Worm (Caenorhabditis elegans) whole organism, L1 larva: Measurements from ENCODE around the gene sru-29.
A peak's percentile ranks its signal among the peaks of the same experiment; 100 is the strongest.

Source experiments
- C04F5.9 ChIP-seq: sonication (generic microtip); optimal IDR thresholded peaks from 2 replicates; lab custom pipeline; 2016; ENCODE audit warnings: missing genetic modification characterization, missing compliant biosample characterization
- C34B4.2 ChIP-seq: sonication (generic microtip); optimal IDR thresholded peaks from 2 replicates; lab custom pipeline; 2017; ENCODE audit warnings: mild to moderate bottlenecking, missing genetic modification characterization, missing compliant biosample characterization
- F16B12.6 ChIP-seq: fragments of 150-350 bp; optimal IDR thresholded peaks from 2 replicates; lab custom pipeline; 2014; ENCODE audit warnings: missing biosample characterization, missing genetic modification characterization
- Y116A8C.19 ChIP-seq: sonication (generic microtip); optimal IDR thresholded peaks from 2 replicates; lab custom pipeline; 2016; ENCODE audit warnings: missing compliant biosample characterization, missing genetic modification characterization, borderline replicate concordance
- alr-1 ChIP-seq: fragments of 200-800 bp; sonication (Bioruptor generic); optimal IDR thresholded peaks from 2 replicates; lab custom pipeline; 2018; ENCODE audit warnings: borderline replicate concordance, mild to moderate bottlenecking, missing genetic modification characterization, missing compliant biosample characterization
- aly-2 ChIP-seq: fragments of 150-350 bp; optimal IDR thresholded peaks from 2 replicates; lab custom pipeline; 2014; ENCODE audit warnings: missing biosample characterization, missing genetic modification characterization
- blmp-1 ChIP-seq: fragments of 150-350 bp; optimal IDR thresholded peaks from 2 replicates; lab custom pipeline; 2014; ENCODE audit warnings: missing biosample characterization, missing genetic modification characterization
- ceh-63 ChIP-seq: fragments of 200-800 bp; sonication (Bioruptor generic); optimal IDR thresholded peaks from 2 replicates; lab custom pipeline; 2018; ENCODE audit warnings: mild to moderate bottlenecking, missing genetic modification characterization, missing compliant biosample characterization
- ceh-82 ChIP-seq, 3 experiments: fragments of 150-350 bp in 1 of 3; sonication (generic microtip) in 2 of 3; optimal IDR thresholded peaks; 2 replicates each; lab custom pipeline; 2014 to 2017; ENCODE audit warnings: missing biosample characterization in 3 of 3, missing genetic modification characterization in 3 of 3
- ceh-88 ChIP-seq: fragments of 200-800 bp; sonication (Bioruptor generic); IDR thresholded peaks from 2 replicates; pipeline ENCODE4 v1.3.6; 2022; ENCODE audit warnings: missing genetic modification characterization, missing compliant biosample characterization
- ceh-90 ChIP-seq: sonication (generic microtip); optimal IDR thresholded peaks from 2 replicates; lab custom pipeline; 2016; ENCODE audit warnings: missing genetic modification characterization, missing compliant biosample characterization
- ces-1 ChIP-seq: fragments of 150-350 bp; optimal IDR thresholded peaks from 2 replicates; lab custom pipeline; 2014; ENCODE audit warnings: missing biosample characterization, missing genetic modification reagents, missing genetic modification characterization
- efl-1 ChIP-seq, 4 experiments: fragments of 150-350 bp; optimal IDR thresholded peaks in 3 of 4; peaks in 1 of 4; 1 replicate in 1 of 4; 2 replicates in 3 of 4; lab custom pipeline; 2014; ENCODE audit warnings: missing biosample characterization in 2 of 4, missing genetic modification characterization in 2 of 4, missing genetic modification reagents in 2 of 4
- elt-3 ChIP-seq, 6 experiments: fragments of 150-350 bp in 1 of 6; sonication (generic microtip); optimal IDR thresholded peaks; 2 replicates each; lab custom pipeline; 2017 to 2018; ENCODE audit warnings: missing biosample characterization in 6 of 6, missing genetic modification characterization in 6 of 6, inconsistent platforms in 1 of 6
- fkh-4 ChIP-seq: sonication (generic microtip); optimal IDR thresholded peaks from 2 replicates; lab custom pipeline; 2016; ENCODE audit warnings: missing compliant biosample characterization, missing genetic modification characterization, borderline replicate concordance
- fkh-8 ChIP-seq: sonication (generic microtip); optimal IDR thresholded peaks from 2 replicates; lab custom pipeline; 2016; ENCODE audit warnings: mild to moderate bottlenecking, missing genetic modification characterization, missing compliant biosample characterization
- grh-1 ChIP-seq: fragments of 200-800 bp; sonication (Bioruptor generic); IDR thresholded peaks from 2 replicates; pipeline ENCODE4 v1.3.6; 2022; ENCODE audit warnings: missing genetic modification reagents, missing genetic modification characterization, missing compliant biosample characterization
- hlh-4 ChIP-seq: sonication (generic microtip); optimal IDR thresholded peaks from 2 replicates; lab custom pipeline; 2016; ENCODE audit warnings: mild to moderate bottlenecking, missing genetic modification characterization, missing compliant biosample characterization
- irx-1 ChIP-seq: sonication (generic microtip); optimal IDR thresholded peaks from 2 replicates; lab custom pipeline; 2016; ENCODE audit warnings: missing genetic modification characterization, missing compliant biosample characterization
- jun-1 ChIP-seq: fragments of 150-350 bp; optimal IDR thresholded peaks from 2 replicates; lab custom pipeline; 2014; ENCODE audit warnings: missing biosample characterization, missing genetic modification reagents, missing genetic modification characterization
- lin-15B ChIP-seq: fragments of 150-350 bp; sonication (generic microtip); optimal IDR thresholded peaks from 3 replicates; lab custom pipeline; 2014; ENCODE audit warnings: missing biosample characterization, missing genetic modification characterization
- lsy-2 ChIP-seq, 2 experiments: fragments of 150-350 bp; optimal IDR thresholded peaks; 2 replicates each; lab custom pipeline; 2014; ENCODE audit warnings: missing biosample characterization in 2 of 2, missing genetic modification characterization in 2 of 2
- mdl-1 ChIP-seq, 2 experiments: fragments of 150-350 bp; optimal IDR thresholded peaks; 2 replicates each; lab custom pipeline; 2014 to 2017; ENCODE audit warnings: missing biosample characterization in 2 of 2, missing genetic modification characterization in 2 of 2, inconsistent platforms in 1 of 2
- nhr-19 ChIP-seq: fragments of 200-800 bp; sonication (Bioruptor generic); conservative IDR thresholded peaks from 2 replicates; pipeline ENCODE4 v1.3.6; 2022; ENCODE audit warnings: missing genetic modification characterization, missing compliant biosample characterization
- nhr-28 ChIP-seq: fragments of 150-350 bp; optimal IDR thresholded peaks from 2 replicates; lab custom pipeline; 2014; ENCODE audit warnings: missing biosample characterization, missing genetic modification characterization
- nhr-47 ChIP-seq: sonication (generic microtip); optimal IDR thresholded peaks from 2 replicates; lab custom pipeline; 2016; ENCODE audit warnings: mild to moderate bottlenecking, missing genetic modification characterization, moderate library complexity, missing compliant biosample characterization
- nhr-71 ChIP-seq: sonication (generic microtip); optimal IDR thresholded peaks from 2 replicates; lab custom pipeline; 2016; ENCODE audit warnings: mild to moderate bottlenecking, missing genetic modification characterization, moderate library complexity, missing compliant biosample characterization
- nhr-85 ChIP-seq: sonication (generic microtip); peaks from one replicate; lab custom pipeline; 2016; ENCODE audit warnings: missing genetic modification characterization, inconsistent platforms, missing compliant biosample characterization
- nhr-90 ChIP-seq: sonication (generic microtip); optimal IDR thresholded peaks from 2 replicates; lab custom pipeline; 2016; ENCODE audit warnings: mild to moderate bottlenecking, missing genetic modification characterization, missing compliant biosample characterization; ENCODE audit not compliant: poor library complexity
- pag-3 ChIP-seq: sonication (generic microtip); optimal IDR thresholded peaks from 2 replicates; lab custom pipeline; 2017; ENCODE audit warnings: missing genetic modification characterization, mild to moderate bottlenecking, missing compliant biosample characterization, antibody characterized with exemption, borderline replicate concordance; ENCODE audit not compliant: insufficient read depth
- pax-3 ChIP-seq: fragments of 200-800 bp; sonication (Bioruptor generic); optimal IDR thresholded peaks from 2 replicates; lab custom pipeline; 2018; ENCODE audit warnings: mild to moderate bottlenecking, missing genetic modification characterization, moderate library complexity, missing compliant biosample characterization
- pqm-1 ChIP-seq: sonication (generic microtip); optimal IDR thresholded peaks from 3 replicates; lab custom pipeline; 2017; ENCODE audit warnings: missing biosample characterization, missing genetic modification characterization
- rnt-1 ChIP-seq: sonication (generic microtip); optimal IDR thresholded peaks from 2 replicates; lab custom pipeline; 2016; ENCODE audit warnings: mild to moderate bottlenecking, missing genetic modification characterization, moderate library complexity, missing compliant biosample characterization
- skn-1 ChIP-seq: fragments of 150-350 bp; optimal IDR thresholded peaks from 2 replicates; lab custom pipeline; 2014; ENCODE audit warnings: missing biosample characterization, missing genetic modification characterization
- snpc-4 ChIP-seq: fragments of 150-350 bp; optimal IDR thresholded peaks from 2 replicates; lab custom pipeline; 2014; ENCODE audit warnings: missing biosample characterization, missing genetic modification characterization
- sptf-1 ChIP-seq: fragments of 150-350 bp; optimal IDR thresholded peaks from 2 replicates; lab custom pipeline; 2014; ENCODE audit warnings: missing biosample characterization, missing genetic modification characterization
- swsn-7 ChIP-seq: sonication (generic microtip); optimal IDR thresholded peaks from 2 replicates; lab custom pipeline; 2016; ENCODE audit warnings: missing genetic modification characterization, missing compliant biosample characterization
- tbx-2 ChIP-seq: sonication (generic microtip); optimal IDR thresholded peaks from 2 replicates; lab custom pipeline; 2016; ENCODE audit warnings: missing genetic modification characterization, missing compliant biosample characterization
- tlp-1 ChIP-seq: fragments of 150-350 bp; optimal IDR thresholded peaks from 2 replicates; lab custom pipeline; 2014; ENCODE audit warnings: missing biosample characterization, missing genetic modification characterization
- unc-130 ChIP-seq: fragments of 150-350 bp; optimal IDR thresholded peaks from 2 replicates; lab custom pipeline; 2017; ENCODE audit warnings: missing biosample characterization, missing genetic modification characterization, inconsistent platforms
- unc-62 ChIP-seq: fragments of 150-350 bp; optimal IDR thresholded peaks from 2 replicates; lab custom pipeline; 2014; ENCODE audit warnings: missing biosample characterization, missing genetic modification reagents, missing genetic modification characterization
- xbp-1 ChIP-seq: sonication (generic microtip); optimal IDR thresholded peaks from 2 replicates; lab custom pipeline; 2016; ENCODE audit warnings: missing genetic modification characterization, missing compliant biosample characterization
- zag-1 ChIP-seq: fragments of 150-350 bp; optimal IDR thresholded peaks from 2 replicates; lab custom pipeline; 2014; ENCODE audit warnings: missing biosample characterization, missing genetic modification characterization
- zip-4 ChIP-seq: fragments of 200-800 bp; sonication (Bioruptor generic); optimal IDR thresholded peaks from 2 replicates; lab custom pipeline; 2018; ENCODE audit warnings: mild to moderate bottlenecking, missing genetic modification characterization, moderate library complexity, missing compliant biosample characterization
- ztf-11 ChIP-seq, 2 experiments: sonication (generic microtip); optimal IDR thresholded peaks; 2 replicates each; lab custom pipeline; 2016 to 2017; ENCODE audit warnings: missing genetic modification characterization in 2 of 2, missing biosample characterization in 1 of 2, missing compliant biosample characterization in 1 of 2

Gene sru-29

ce11 chrV:9811154-9811553 lies at the start of gene sru-29:
Gene sru-29 (plus strand): TSS chrV:9811454.
- TF ChIP-seq nhr-19 (no peak), hlh-4 (tag; lab: Kevin White, UChicago) (peak; percentile 4)

- TF ChIP-seq ceh-82 (tag; optimal IDR thresholded peaks at IDR 0.05; lab: Kevin White, UChicago), result no peak
- no peak for TF ChIP-seq C34B4.2 (tag; lab: Kevin White, UChicago)
- TF ChIP-seq ztf-11 (tag; optimal IDR thresholded peaks at IDR 0.05; lab: Kevin White, UChicago), result no peak
- TF ChIP-seq F16B12.6 (tag; lab: Kevin White, UChicago), result no peak
- no peak for TF ChIP-seq nhr-85 (tag; lab: Kevin White, UChicago)
- TF ChIP-seq blmp-1, result no peak
- TF ChIP-seq nhr-90 (tag; lab: Kevin White, UChicago), result no peak
- TF ChIP-seq aly-2 (tag; lab: Kevin White, UChicago), result no peak
- TF ChIP-seq unc-62, result no peak
- no peak for TF ChIP-seq nhr-47 (tag; lab: Kevin White, UChicago)
- TF ChIP-seq alr-1 (tag; lab: Kevin White, UChicago), result no peak
- no peak for TF ChIP-seq unc-130 (tag; lab: Kevin White, UChicago)
- TF ChIP-seq zip-4 (GFP tag; lab: Kevin White, UChicago), result no peak
- TF ChIP-seq mdl-1 (tag; optimal IDR thresholded peaks at IDR 0.05; lab: Kevin White, UChicago), result no peak
- no peak for TF ChIP-seq pax-3 (tag; lab: Kevin White, UChicago)
- no peak for TF ChIP-seq zag-1 (tag; lab: Kevin White, UChicago)
- TF ChIP-seq nhr-19, result no peak
- no peak for TF ChIP-seq snpc-4 (tag; lab: Kevin White, UChicago)
- TF ChIP-seq fkh-8 (tag; lab: Kevin White, UChicago), result no peak
- TF ChIP-seq, all 84 proteins: peak for 0
Observed at ce11 chrV:9763759-9764158, 47.5 kb upstream of the sru-29 start.

- TF ChIP-seq elt-3 (tag; optimal IDR thresholded peaks at IDR 0.05; lab: Kevin White, UChicago) (no peak), efl-1 (optimal IDR thresholded peaks at IDR 0.05; lab: Kevin White, UChicago) (no peak), efl-1 (GFP tag; optimal IDR thresholded peaks at IDR 0.05 in 1 of 2; lab: Kevin White, UChicago) (peak in 1 of 2 experiments; percentile 30)
- TF ChIP-seq, all 84 proteins: peak for 1
Observed at ce11 chrV:9764552-9764951, 46.7 kb upstream of the sru-29 start.

ce11 chrV:9765622-9766021 lies 45.6 kb upstream of the sru-29 start:
- TF ChIP-seq ceh-90 (tag; lab: Kevin White, UChicago) (no peak), snpc-4 (tag; lab: Kevin White, UChicago) (no peak), hlh-4 (tag; lab: Kevin White, UChicago) (no peak), blmp-1 (no peak), ces-1 (GFP tag; lab: Kevin White, UChicago) (peak; percentile 100), xbp-1 (no peak), jun-1 (no peak), nhr-71 (tag; lab: Kevin White, UChicago) (peak; percentile 42), efl-1 (optimal IDR thresholded peaks at IDR 0.05; lab: Kevin White, UChicago) (peak in 1 of 2 experiments; percentile 8), efl-1 (GFP tag; optimal IDR thresholded peaks at IDR 0.05 in 1 of 2; lab: Kevin White, UChicago) (no peak), ceh-88 (GFP tag; lab: Robert Waterston, UW) (no peak), elt-3 (tag; optimal IDR thresholded peaks at IDR 0.05; lab: Kevin White, UChicago) (no peak), pax-3 (tag; lab: Kevin White, UChicago) (no peak), pqm-1 (tag; lab: Kevin White, UChicago) (no peak), ztf-11 (tag; optimal IDR thresholded peaks at IDR 0.05; lab: Kevin White, UChicago) (no peak), irx-1 (no peak), grh-1 (GFP tag; lab: Robert Waterston, UW) (no peak), nhr-85 (tag; lab: Kevin White, UChicago) (no peak), ceh-63 (GFP tag; lab: Kevin White, UChicago) (no peak), fkh-4 (no peak), skn-1 (no peak), tbx-2 (tag; lab: Kevin White, UChicago) (peak; percentile 17), pag-3 (tag; lab: Kevin White, UChicago) (no peak), sptf-1 (no peak), nhr-28 (tag; lab: Kevin White, UChicago) (no peak), swsn-7 (peak; percentile 15), lsy-2 (tag; optimal IDR thresholded peaks at IDR 0.05; lab: Kevin White, UChicago) (peak; percentile 48 to 85), C04F5.9 (tag; lab: Kevin White, UChicago) (no peak), lin-15B (no peak), tlp-1 (tag; lab: Kevin White, UChicago) (no peak), rnt-1 (tag; lab: Kevin White, UChicago) (no peak), unc-130 (tag; lab: Kevin White, UChicago) (no peak), Y116A8C.19 (tag; lab: Kevin White, UChicago) (no peak)
